Fruit fly (Drosophila melanogaster) whole organism, embryonic: ENCODE data around the gene CG31265.

ENCODE experiments used
- Adf1 ChIP-seq: fragments of 200-800 bp; sonication (Bioruptor generic); IDR thresholded peaks from 2 replicates; pipeline ENCODE4 v1.3.6; 2022; ENCODE audit warnings: missing biosample characterization, missing genetic modification characterization
- Aef1 ChIP-seq: fragments of 200-800 bp; sonication (Bioruptor generic); IDR thresholded peaks from 3 replicates; pipeline ENCODE4 v1.3.6; 2022; ENCODE audit warnings: missing biosample characterization, missing genetic modification characterization
- Asciz ChIP-seq: fragments of 200-800 bp; sonication (Bioruptor generic); optimal IDR thresholded peaks from 2 replicates; lab custom pipeline; 2017; ENCODE audit warnings: missing biosample characterization, mild to moderate bottlenecking, missing genetic modification characterization, missing genetic modification reagents
- CG11560 ChIP-seq: fragments of 200-800 bp; sonication (Bioruptor generic); IDR thresholded peaks from 3 replicates; pipeline ENCODE4 v1.3.6; 2022; ENCODE audit warnings: missing biosample characterization, missing genetic modification characterization
- CG12391 ChIP-seq: fragments of 200-800 bp; sonication (Bioruptor generic); optimal IDR thresholded peaks from 3 replicates; lab custom pipeline; 2018; ENCODE audit warnings: missing biosample characterization, mild to moderate bottlenecking, missing genetic modification characterization, moderate library complexity
- CG14710 ChIP-seq: fragments of 200-800 bp; sonication (Bioruptor generic); optimal IDR thresholded peaks from 3 replicates; lab custom pipeline; 2019; ENCODE audit warnings: missing biosample characterization, mild to moderate bottlenecking, missing genetic modification characterization, moderate library complexity
- CG17359 ChIP-seq: fragments of 200-800 bp; sonication (Bioruptor generic); optimal IDR thresholded peaks from 3 replicates; lab custom pipeline; 2018; ENCODE audit warnings: missing biosample characterization, mild to moderate bottlenecking, missing genetic modification characterization, moderate library complexity
- CG18262 ChIP-seq: fragments of 200-800 bp; optimal IDR thresholded peaks from 3 replicates; lab custom pipeline; 2019; ENCODE audit warnings: missing biosample characterization, mild to moderate bottlenecking, missing genetic modification characterization, moderate library complexity
- CG18764 ChIP-seq: fragments of 200-800 bp; sonication (Bioruptor generic); optimal IDR thresholded peaks from 3 replicates; lab custom pipeline; 2016; ENCODE audit warnings: missing biosample characterization, missing genetic modification characterization
- CG30020 ChIP-seq: fragments of 200-800 bp; optimal IDR thresholded peaks from 2 replicates; lab custom pipeline; 2019; ENCODE audit warnings: missing biosample characterization, mild to moderate bottlenecking, missing genetic modification characterization, moderate library complexity
- CG34422 ChIP-seq: fragments of 200-800 bp; sonication (Bioruptor generic); IDR thresholded peaks from 3 replicates; pipeline ENCODE4 v1.3.6; 2022; ENCODE audit warnings: missing biosample characterization, missing genetic modification characterization
- CG4617 ChIP-seq: fragments of 200-800 bp; sonication (Bioruptor generic); optimal IDR thresholded peaks from 3 replicates; lab custom pipeline; 2016; ENCODE audit warnings: missing biosample characterization, missing genetic modification characterization, borderline replicate concordance
- CG6791 ChIP-seq: fragments of 200-800 bp; sonication (Bioruptor generic); IDR thresholded peaks from 3 replicates; pipeline ENCODE4 v1.3.6; 2022; ENCODE audit warnings: missing biosample characterization, missing genetic modification characterization; ENCODE audit not compliant: partially characterized antibody
- CG7745 ChIP-seq: fragments of 200-800 bp; sonication (Bioruptor generic); optimal IDR thresholded peaks from 2 replicates; lab custom pipeline; 2018; ENCODE audit warnings: missing biosample characterization, mild to moderate bottlenecking, missing genetic modification characterization, moderate library complexity
- CG9727 ChIP-seq: fragments of 200-800 bp; sonication (Bioruptor generic); optimal IDR thresholded peaks from 3 replicates; lab custom pipeline; 2017; ENCODE audit warnings: missing biosample characterization, mild to moderate bottlenecking, missing genetic modification characterization
- Dip3 ChIP-seq: fragments of 200-800 bp; sonication (Bioruptor generic); optimal IDR thresholded peaks from 3 replicates; lab custom pipeline; 2016; ENCODE audit warnings: missing biosample characterization, missing genetic modification characterization
- Dref ChIP-seq: fragments of 200-800 bp; sonication (Bioruptor generic); IDR thresholded peaks from 2 replicates; pipeline ENCODE4 v1.3.6; 2022; ENCODE audit warnings: missing biosample characterization, missing genetic modification characterization
- Eip74EF ChIP-seq, 2 experiments: fragments of 200-800 bp in 1 of 2; fragments of >200 bp in 1 of 2; sonication (Bioruptor generic) in 1 of 2; optimal IDR thresholded peaks; 2 replicates each; lab custom pipeline; 2017 to 2019; ENCODE audit warnings: missing biosample characterization in 2 of 2, missing genetic modification characterization in 2 of 2, mild to moderate bottlenecking in 1 of 2, moderate library complexity in 1 of 2
- Fer1 ChIP-seq: fragments of 200-800 bp; sonication (Bioruptor generic); optimal IDR thresholded peaks from 2 replicates; lab custom pipeline; 2017; ENCODE audit warnings: missing biosample characterization, mild to moderate bottlenecking, missing genetic modification characterization
- HmgZ ChIP-seq: fragments of 200-800 bp; sonication (Bioruptor generic); optimal IDR thresholded peaks from 2 replicates; lab custom pipeline; 2018; ENCODE audit warnings: missing biosample characterization, mild to moderate bottlenecking, missing genetic modification characterization
- MBD-R2 ChIP-seq: fragments of 200-800 bp; sonication (Bioruptor generic); IDR thresholded peaks from 2 replicates; pipeline ENCODE4 v1.3.6; 2022; ENCODE audit warnings: missing biosample characterization, missing genetic modification characterization
- NK7.1 ChIP-seq: fragments of 200-800 bp; sonication (Bioruptor generic); optimal IDR thresholded peaks from 3 replicates; lab custom pipeline; 2016; ENCODE audit warnings: missing biosample characterization, missing genetic modification characterization
- Opbp ChIP-seq: fragments of 200-800 bp; sonication (Bioruptor generic); IDR thresholded peaks from 3 replicates; pipeline ENCODE4 v1.3.6; 2022; ENCODE audit warnings: missing biosample characterization, missing genetic modification characterization; ENCODE audit not compliant: partially characterized antibody
- Optix ChIP-seq: fragments of 200-800 bp; sonication (Bioruptor generic); IDR thresholded peaks from 3 replicates; pipeline ENCODE4 v1.3.6; 2022; ENCODE audit warnings: missing biosample characterization, missing genetic modification characterization
- Scr ChIP-seq: fragments of 200-800 bp; sonication (Bioruptor generic); IDR thresholded peaks from 2 replicates; pipeline ENCODE4 v1.3.6; 2022; ENCODE audit warnings: missing biosample characterization, missing genetic modification characterization; ENCODE audit not compliant: partially characterized antibody
- ash1 ChIP-seq: fragments of 200-800 bp; sonication (Bioruptor generic); optimal IDR thresholded peaks from 2 replicates; lab custom pipeline; 2018; ENCODE audit warnings: missing biosample characterization, mild to moderate bottlenecking, missing genetic modification characterization
- chinmo ChIP-seq: fragments of 200-800 bp; sonication (Bioruptor generic); IDR thresholded peaks from 4 replicates; pipeline ENCODE4 v1.3.6; 2022; ENCODE audit warnings: missing biosample characterization, missing genetic modification characterization; ENCODE audit not compliant: partially characterized antibody
- ci ChIP-seq: fragments of 200-800 bp; sonication (Bioruptor generic); IDR thresholded peaks from 3 replicates; pipeline ENCODE4 v1.3.6; 2022; ENCODE audit warnings: missing biosample characterization, missing genetic modification characterization
- crp ChIP-seq, 2 experiments: fragments of 200-800 bp; sonication (Bioruptor generic); optimal IDR thresholded peaks; 2 replicates in 1 of 2; 3 replicates in 1 of 2; lab custom pipeline; 2017; ENCODE audit warnings: missing biosample characterization in 2 of 2, missing genetic modification characterization in 2 of 2, mild to moderate bottlenecking in 1 of 2, moderate library complexity in 1 of 2
- da ChIP-seq: fragments of 200-800 bp; sonication (Bioruptor generic); optimal IDR thresholded peaks from 2 replicates; lab custom pipeline; 2016; ENCODE audit warnings: missing biosample characterization, missing genetic modification characterization
- dimm ChIP-seq: fragments of 200-800 bp; sonication (Bioruptor generic); IDR thresholded peaks from 2 replicates; pipeline ENCODE4 v1.3.6; 2022; ENCODE audit warnings: missing biosample characterization, missing genetic modification characterization
- dm ChIP-seq: fragments of 200-800 bp; sonication (Bioruptor generic); optimal IDR thresholded peaks from 3 replicates; lab custom pipeline; 2016; ENCODE audit warnings: missing biosample characterization, missing genetic modification characterization
- gcm ChIP-seq: fragments of 200-800 bp; sonication (Bioruptor generic); optimal IDR thresholded peaks from 2 replicates; lab custom pipeline; 2019; ENCODE audit warnings: missing biosample characterization, mild to moderate bottlenecking, missing genetic modification characterization, moderate library complexity
- ham ChIP-seq: fragments of 200-800 bp; sonication (Bioruptor generic); IDR thresholded peaks from 2 replicates; pipeline ENCODE4 v1.3.6; 2022; ENCODE audit warnings: missing biosample characterization, missing genetic modification characterization
- hbn ChIP-seq: fragments of 200-800 bp; sonication (Bioruptor generic); IDR thresholded peaks from 2 replicates; pipeline ENCODE4 v1.3.6; 2022; ENCODE audit warnings: missing biosample characterization, missing genetic modification characterization; ENCODE audit not compliant: partially characterized antibody
- inv ChIP-seq: fragments of 200-800 bp; sonication (Bioruptor generic); IDR thresholded peaks from 2 replicates; pipeline ENCODE4 v1.3.6; 2022; ENCODE audit warnings: missing biosample characterization, missing genetic modification characterization; ENCODE audit not compliant: partially characterized antibody
- klu ChIP-seq: fragments of 200-800 bp; sonication (Bioruptor generic); IDR thresholded peaks from 2 replicates; pipeline ENCODE4 v1.3.6; 2022; ENCODE audit warnings: missing biosample characterization, missing genetic modification characterization
- lab ChIP-seq: fragments of 200-800 bp; sonication (Bioruptor generic); optimal IDR thresholded peaks from 3 replicates; lab custom pipeline; 2017; ENCODE audit warnings: missing biosample characterization, missing genetic modification characterization, mild to moderate bottlenecking, moderate library complexity, missing genetic modification reagents
- nmo ChIP-seq: fragments of 200-800 bp; sonication (Bioruptor generic); optimal IDR thresholded peaks from 2 replicates; lab custom pipeline; 2018; ENCODE audit warnings: missing biosample characterization, mild to moderate bottlenecking, missing genetic modification characterization, moderate library complexity
- phol ChIP-seq: fragments of 200-800 bp; sonication (Bioruptor generic); optimal IDR thresholded peaks from 3 replicates; lab custom pipeline; 2018; ENCODE audit warnings: missing biosample characterization, mild to moderate bottlenecking, missing genetic modification characterization, moderate library complexity
- row ChIP-seq: fragments of 200-800 bp; sonication (Bioruptor generic); IDR thresholded peaks from 3 replicates; pipeline ENCODE4 v1.3.6; 2022; ENCODE audit warnings: missing biosample characterization, missing genetic modification characterization
- sc ChIP-seq, 3 experiments: fragments of >200 bp in 2 of 3; fragments of 200-800 bp in 1 of 3; sonication (Bioruptor generic) in 1 of 3; optimal IDR thresholded peaks; 2 replicates in 2 of 3; 3 replicates in 1 of 3; lab custom pipeline; 2017; ENCODE audit warnings: mild to moderate bottlenecking in 1 of 3, missing biosample characterization in 1 of 3, missing genetic modification characterization in 1 of 3, missing genetic modification reagents in 1 of 3
- sqz ChIP-seq: fragments of 200-800 bp; sonication (Bioruptor generic); optimal IDR thresholded peaks from 3 replicates; lab custom pipeline; 2018; ENCODE audit warnings: missing biosample characterization, mild to moderate bottlenecking, missing genetic modification characterization
- stwl ChIP-seq: fragments of 200-800 bp; sonication (Bioruptor generic); optimal IDR thresholded peaks from 3 replicates; lab custom pipeline; 2018; ENCODE audit warnings: missing biosample characterization, mild to moderate bottlenecking, missing genetic modification characterization, moderate library complexity
- trem ChIP-seq: fragments of 200-800 bp; optimal IDR thresholded peaks from 3 replicates; lab custom pipeline; 2019; ENCODE audit warnings: missing biosample characterization, mild to moderate bottlenecking, missing genetic modification characterization, moderate library complexity
- usp ChIP-seq: fragments of >200 bp; optimal IDR thresholded peaks from 2 replicates; lab custom pipeline; 2017; ENCODE audit warnings: missing biosample characterization, missing genetic modification characterization
- zen ChIP-seq: fragments of 200-800 bp; sonication (Bioruptor generic); optimal IDR thresholded peaks from 3 replicates; lab custom pipeline; 2018; ENCODE audit warnings: missing biosample characterization, mild to moderate bottlenecking, missing genetic modification characterization, moderate library complexity

Gene CG31265

DNA sequence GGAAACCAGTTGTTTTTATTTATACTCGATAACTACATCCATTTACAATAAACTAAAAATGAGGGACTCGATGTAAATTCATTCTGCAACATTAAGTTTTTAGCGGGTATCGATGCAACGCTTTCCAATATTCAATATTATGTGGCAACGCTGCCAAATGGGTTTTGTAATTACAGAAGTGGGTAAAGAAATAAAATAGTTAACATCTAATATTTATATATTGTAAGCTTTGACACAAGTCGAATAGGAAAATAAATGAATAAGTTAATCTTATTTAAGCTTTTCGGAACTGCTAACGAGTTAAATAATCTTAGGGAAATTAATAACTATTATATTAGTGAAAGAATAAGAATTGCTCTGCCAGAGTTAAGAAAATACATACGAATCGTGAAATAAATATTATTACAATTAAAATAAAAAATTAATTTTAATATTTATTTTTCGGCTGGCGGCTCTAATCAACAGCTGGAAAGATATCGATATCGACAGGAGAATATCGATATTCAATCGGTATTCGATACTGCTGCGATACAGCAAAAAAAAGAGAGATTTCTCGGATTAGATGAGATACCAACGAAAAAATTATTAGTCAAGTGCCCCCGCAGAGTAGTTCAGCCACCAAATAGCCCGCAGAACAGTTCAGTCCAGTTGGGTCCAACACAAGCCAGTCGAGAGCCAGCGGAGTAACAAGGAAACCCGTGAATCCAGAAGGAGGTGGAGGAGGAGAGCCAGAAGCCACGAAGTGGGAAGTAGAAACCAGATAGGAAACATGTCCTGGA is 42.8 kb upstream of the CG31265 start, which contains the start of gene GckIII (continued):
- TF ChIP-seq CG4617 (GFP tag; lab: Kevin White, UChicago) (peak; percentile 63), klu (GFP tag; lab: Robert Waterston, UW) (no peak), Opbp (peak; percentile 11; the same call in 2 of the 3 replicates), ash1 (no peak), dm (GFP tag; lab: Kevin White, UChicago) (no peak), inv (GFP tag; lab: Robert Waterston, UW) (peak; percentile 70), gcm (GFP tag; lab: Kevin White, UChicago) (no peak), Optix (GFP tag; lab: Robert Waterston, UW) (no peak), CG14710 (peak; percentile 62), sc (optimal IDR thresholded peaks at IDR 0.05; lab: Kevin White, UChicago) (no peak), sc (GFP tag; optimal IDR thresholded peaks at IDR 0.05; lab: Kevin White, UChicago) (no peak), HmgZ (tag; lab: Kevin White, UChicago) (no peak), ci (GFP tag; lab: Robert Waterston, UW) (no peak), CG17359 (peak; percentile 17), Eip74EF (GFP tag; optimal IDR thresholded peaks at IDR 0.05; lab: Kevin White, UChicago) (no peak), sqz (no peak), dimm (GFP tag; lab: Robert Waterston, UW) (no peak), CG18764 (no peak), CG30020 (tag; lab: Kevin White, UChicago) (peak; percentile 16), NK7.1 (GFP tag; lab: Kevin White, UChicago) (no peak), row (GFP tag; lab: Robert Waterston, UW) (0 out of 3 replicates have a peak, but pooled peaks have one; percentile 17), Fer1 (GFP tag; lab: Kevin White, UChicago) (no peak), Aef1 (GFP tag; lab: Robert Waterston, UW) (no peak), CG12391 (tag; lab: Kevin White, UChicago) (peak; percentile 26), da (GFP tag; lab: Kevin White, UChicago) (no peak), Dip3 (GFP tag; lab: Kevin White, UChicago) (no peak), Scr (GFP tag; lab: Robert Waterston, UW) (peak; percentile 89), lab (no peak), zen (tag; lab: Kevin White, UChicago) (no peak), CG7745 (tag; lab: Kevin White, UChicago) (peak; percentile 5), CG6791 (peak; percentile 87), nmo (peak; percentile 2), trem (peak; percentile 76), MBD-R2 (GFP tag; lab: Robert Waterston, UW) (peak; percentile 54), crp (GFP tag; optimal IDR thresholded peaks at IDR 0.05; lab: Kevin White, UChicago) (peak in 1 of 2 experiments; percentile 79), ham (GFP tag; lab: Robert Waterston, UW) (no peak), hbn (GFP tag; lab: Robert Waterston, UW) (peak; percentile 52), Asciz (GFP tag; lab: Kevin White, UChicago) (no peak), Dref (GFP tag; lab: Robert Waterston, UW) (peak; percentile 79), stwl (tag; lab: Kevin White, UChicago) (peak; percentile 59), Adf1 (GFP tag; lab: Robert Waterston, UW) (no peak), CG18262 (tag; lab: Kevin White, UChicago) (peak; percentile 19), CG11560 (tag; lab: Robert Waterston, UW) (peak; percentile 83; the same call in 2 of the 3 replicates), phol (tag; lab: Kevin White, UChicago) (peak; percentile 19), CG9727 (GFP tag; lab: Kevin White, UChicago) (peak; percentile 5), CG34422 (GFP tag; lab: Robert Waterston, UW) (no peak), chinmo (peak; percentile 74; the same call in 1 of the 4 replicates), usp (no peak)
